Worm (Caenorhabditis elegans) whole organism, L1 larva: ENCODE measurements around the gene hrg-4.

ENCODE experiments used
- blmp-1 ChIP-seq: fragments of 150-350 bp; optimal IDR thresholded peaks from 2 replicates; lab custom pipeline; 2014; ENCODE audit warnings: missing biosample characterization, missing genetic modification characterization
- ces-1 ChIP-seq: fragments of 150-350 bp; optimal IDR thresholded peaks from 2 replicates; lab custom pipeline; 2014; ENCODE audit warnings: missing biosample characterization, missing genetic modification reagents, missing genetic modification characterization
- fkh-10 ChIP-seq: sonication (generic microtip); optimal IDR thresholded peaks from 2 replicates; lab custom pipeline; 2017; ENCODE audit warnings: missing biosample characterization, missing genetic modification reagents, missing genetic modification characterization
- jun-1 ChIP-seq: fragments of 150-350 bp; optimal IDR thresholded peaks from 2 replicates; lab custom pipeline; 2014; ENCODE audit warnings: missing biosample characterization, missing genetic modification reagents, missing genetic modification characterization
- lin-15B ChIP-seq: fragments of 150-350 bp; sonication (generic microtip); optimal IDR thresholded peaks from 3 replicates; lab custom pipeline; 2014; ENCODE audit warnings: missing biosample characterization, missing genetic modification characterization
- nhr-28 ChIP-seq: fragments of 150-350 bp; optimal IDR thresholded peaks from 2 replicates; lab custom pipeline; 2014; ENCODE audit warnings: missing biosample characterization, missing genetic modification characterization
- snpc-4 ChIP-seq: fragments of 150-350 bp; optimal IDR thresholded peaks from 2 replicates; lab custom pipeline; 2014; ENCODE audit warnings: missing biosample characterization, missing genetic modification characterization

ce11 chrIV:11044377-11044776 is 13.6 kb upstream of the hrg-4 start:
- TF ChIP-seq fkh-10 (GFP tag; lab: Kevin White, UChicago), result no peak
- no peak for TF ChIP-seq lin-15B (tag; lab: Kevin White, UChicago)
- TF ChIP-seq blmp-1 (tag; lab: Kevin White, UChicago), result no peak
- no peak for TF ChIP-seq snpc-4 (tag; lab: Kevin White, UChicago)
- no peak for TF ChIP-seq jun-1
- TF ChIP-seq nhr-28, result no peak
- TF ChIP-seq ces-1, result no peak
